Fruit fly (Drosophila melanogaster) Kc167 (cell line): ENCODE measurements around the gene Nt5b.

Experiments used
- Myc ChIP-seq: fragments of >200 bp; optimal IDR thresholded peaks from 2 replicates; lab custom pipeline; 2017; ENCODE audit warnings: missing external identifiers
- Sin3A ChIP-seq: fragments of >200 bp; optimal IDR thresholded peaks from 2 replicates; lab custom pipeline; 2018; ENCODE audit warnings: missing external identifiers
- h ChIP-seq: fragments of >200 bp; optimal IDR thresholded peaks from 3 replicates; lab custom pipeline; 2018; ENCODE audit warnings: missing external identifiers
- ttk ChIP-seq: sonication (Bioruptor generic); optimal IDR thresholded peaks from 2 replicates; lab custom pipeline; 2017; ENCODE audit warnings: missing external identifiers

- TF ChIP-seq h (lab: Kevin White, UChicago): no peak
- TF ChIP-seq Myc (lab: Kevin White, UChicago): no peak
- no peak for TF ChIP-seq Sin3A (lab: Kevin White, UChicago)
- TF ChIP-seq ttk (lab: Kevin White, UChicago): no peak
Observed at dm6 chrX:18409938-18410337, at the start of gene Nt5b.
